Worm (Caenorhabditis elegans): ENCODE results near the gene nhr-7.
"Not testable (repeated sequence)": the region's sequence is repeated elsewhere in the genome, so short reads cannot be mapped to it uniquely, and the experiment has no call there.

The nhr-7 gene

ce11 chrIV:11259485-11259972 lies 11.6 kb downstream of the nhr-7 start, which contains the start of gene gtl-1:
Gene gtl-1, minus strand, starts transcription at chrIV:11259535.
- TF ChIP-seq F13H6.1 (tag; optimal IDR thresholded peaks at IDR 0.05) (no peak), fos-1 (tag; optimal IDR thresholded peaks at IDR 0.05) (peak; percentile 89)

- TF ChIP-seq peb-1 (tag; optimal IDR thresholded peaks at IDR 0.05), result no peak
- TF ChIP-seq zag-1 (tag; optimal IDR thresholded peaks at IDR 0.05), result no peak
- no peak for TF ChIP-seq R02D3.7 (tag; optimal IDR thresholded peaks at IDR 0.05)
- no peak for TF ChIP-seq elt-1 (tag; optimal IDR thresholded peaks at IDR 0.05)
- no peak for TF ChIP-seq nhr-12 (tag; optimal IDR thresholded peaks at IDR 0.05)
- TF ChIP-seq fos-1 (tag; optimal IDR thresholded peaks at IDR 0.05), result peak; percentile 96
- no peak for TF ChIP-seq ztf-1 (GFP tag; conservative IDR thresholded peaks at IDR 0.05)
- no peak for TF ChIP-seq lin-39 (tag; optimal IDR thresholded peaks at IDR 0.05)
- peak; percentile 49 for TF ChIP-seq sma-9 (GFP tag; optimal IDR thresholded peaks at IDR 0.05)
- no peak for TF ChIP-seq sma-9 (tag; optimal IDR thresholded peaks at IDR 0.05)
- no peak for TF ChIP-seq mbf-1 (tag; optimal IDR thresholded peaks at IDR 0.05)
These were observed 13.7 kb downstream of the nhr-7 start for ce11 chrIV:11257476-11257875.

- not testable (repeated sequence) for TF ChIP-seq C34F6.9, nhr-21, nhr-129 (tag; optimal IDR thresholded peaks at IDR 0.05)
These were observed 17.5 kb downstream of the nhr-7 start, which contains the start of gene C05C12.1 for ce11 chrIV:11253689-11254088. Gene C05C12.1, plus strand, starts transcription at chrIV:11253989.

- no peak for TF ChIP-seq dmd-4 (tag; optimal IDR thresholded peaks at IDR 0.05)
- no peak for TF ChIP-seq nhr-10 (tag; optimal IDR thresholded peaks at IDR 0.05)
- TF ChIP-seq fos-1 (tag; optimal IDR thresholded peaks at IDR 0.05), result peak; percentile 76
These were observed 23.0 kb downstream of the nhr-7 start, which contains the start of gene C05C12.4 for ce11 chrIV:11248031-11248631. Gene C05C12.4, minus strand, starts transcription at chrIV:11248081.

DNA sequence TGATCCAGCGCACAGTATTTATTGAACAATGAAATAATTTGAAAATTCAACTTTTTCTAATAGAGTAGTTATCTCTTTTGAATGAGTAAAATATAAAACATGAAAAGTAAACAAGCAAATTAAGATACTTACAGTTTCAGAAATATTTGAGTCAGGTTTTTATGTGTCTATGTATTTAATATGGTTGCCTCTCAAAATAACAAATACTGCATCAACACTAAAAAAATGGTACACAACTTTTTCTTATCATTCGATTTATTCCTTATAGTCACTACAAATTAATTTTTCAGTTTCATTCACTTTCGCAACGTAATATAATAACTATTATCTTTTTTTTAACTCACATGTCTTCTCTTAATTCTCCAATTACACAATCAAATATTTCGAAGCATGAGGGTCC lies 23.7 kb downstream of the nhr-7 start:
- TF ChIP-seq ceh-82 (tag; optimal IDR thresholded peaks at IDR 0.05), result no peak

- TF ChIP-seq dmd-4 (tag; optimal IDR thresholded peaks at IDR 0.05), result no peak
- no peak for TF ChIP-seq elt-3 (tag; optimal IDR thresholded peaks at IDR 0.05)
- TF ChIP-seq aly-2 (tag; optimal IDR thresholded peaks at IDR 0.05), result no peak
- no peak for TF ChIP-seq C34F6.9 (tag; optimal IDR thresholded peaks at IDR 0.05)
These were observed 29.8 kb downstream of the nhr-7 start, which contains the start of gene C05C12.6 for ce11 chrIV:11241368-11241767. Gene C05C12.6, minus strand, starts transcription at chrIV:11241468.

ce11 chrIV:11235755-11236154 lies 35.4 kb downstream of the nhr-7 start:
- TF ChIP-seq aly-2 (tag; optimal IDR thresholded peaks at IDR 0.05) (no peak), zag-1 (tag; optimal IDR thresholded peaks at IDR 0.05) (no peak), lin-13 (GFP tag; optimal IDR thresholded peaks at IDR 0.05) (no peak), fos-1 (tag; optimal IDR thresholded peaks at IDR 0.05) (no peak), mab-5 (tag; optimal IDR thresholded peaks at IDR 0.05) (no peak), ama-1 (optimal IDR thresholded peaks at IDR 0.05) (no peak), lin-11 (tag; optimal IDR thresholded peaks at IDR 0.05) (no peak), ZK546.5 (tag; optimal IDR thresholded peaks at IDR 0.05) (no peak), crh-2 (tag; optimal IDR thresholded peaks at IDR 0.05) (no peak), R02D3.7 (tag; optimal IDR thresholded peaks at IDR 0.05) (no peak), elt-3 (tag; optimal IDR thresholded peaks at IDR 0.05) (no peak), ceh-82 (tag; optimal IDR thresholded peaks at IDR 0.05) (no peak), elt-1 (tag; optimal IDR thresholded peaks at IDR 0.05) (no peak), mbf-1 (tag; optimal IDR thresholded peaks at IDR 0.05) (no peak), snpc-4 (tag; optimal IDR thresholded peaks at IDR 0.05) (no peak), mdl-1 (tag; optimal IDR thresholded peaks at IDR 0.05) (no peak)

DNA sequence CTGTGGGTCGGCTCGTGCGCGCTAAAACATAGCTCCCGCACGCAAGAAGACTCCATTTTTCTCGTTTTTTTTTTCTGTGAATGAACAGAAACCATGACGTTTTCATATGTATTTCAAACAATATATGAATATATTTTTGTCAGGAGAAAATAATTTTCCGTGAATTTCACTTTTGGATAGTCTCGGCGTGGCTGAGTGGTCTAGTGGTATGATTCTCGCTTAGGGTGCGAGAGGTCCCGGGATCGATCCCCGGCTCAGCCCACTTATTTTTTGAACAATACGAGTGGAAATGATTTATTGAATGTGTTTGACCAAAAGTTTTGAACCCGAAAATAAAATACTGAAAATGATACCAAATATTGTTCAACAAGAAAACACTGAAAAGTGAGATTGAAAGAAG lies 39.8 kb downstream of the nhr-7 start:
- TF ChIP-seq ceh-82 (tag; optimal IDR thresholded peaks at IDR 0.05) (no peak), ama-1 (optimal IDR thresholded peaks at IDR 0.05) (no peak)
